Worm (Caenorhabditis elegans) whole organism, mixed stage, embryonic: Measurements from ENCODE around the gene glct-6.

Experiments
- ces-1 ChIP-seq: fragments of 150-350 bp; optimal IDR thresholded peaks from 2 replicates; lab custom pipeline; 2014; ENCODE audit warnings: missing biosample characterization, missing genetic modification reagents, missing genetic modification characterization
- elt-3 ChIP-seq: fragments of 150-350 bp; optimal IDR thresholded peaks from 2 replicates; lab custom pipeline; 2014; ENCODE audit warnings: missing biosample characterization, missing genetic modification characterization
- lin-13 ChIP-seq: fragments of 150-350 bp; optimal IDR thresholded peaks from 2 replicates; lab custom pipeline; 2014; ENCODE audit warnings: missing biosample characterization, missing genetic modification characterization
- lsy-2 ChIP-seq: fragments of 150-350 bp; optimal IDR thresholded peaks from 2 replicates; lab custom pipeline; 2014; ENCODE audit warnings: missing biosample characterization, missing genetic modification characterization
- mep-1 ChIP-seq: fragments of 150-350 bp; optimal IDR thresholded peaks from 2 replicates; lab custom pipeline; 2017; ENCODE audit warnings: missing biosample characterization, missing genetic modification reagents, missing genetic modification characterization, inconsistent platforms
- nhr-2 ChIP-seq: fragments of 150-350 bp; optimal IDR thresholded peaks from 2 replicates; lab custom pipeline; 2014; ENCODE audit warnings: missing biosample characterization, missing genetic modification characterization
- nhr-76 ChIP-seq: sonication (generic microtip); optimal IDR thresholded peaks from 2 replicates; lab custom pipeline; 2017; ENCODE audit warnings: missing biosample characterization, missing genetic modification characterization
- pha-4 ChIP-seq: fragments of 150-350 bp; optimal IDR thresholded peaks from 2 replicates; lab custom pipeline; 2018; ENCODE audit warnings: missing biosample characterization, missing genetic modification reagents, missing genetic modification characterization
- unc-62 ChIP-seq: fragments of 150-350 bp; optimal IDR thresholded peaks from 2 replicates; lab custom pipeline; 2014; ENCODE audit warnings: missing biosample characterization, missing genetic modification reagents, missing genetic modification characterization

DNA sequence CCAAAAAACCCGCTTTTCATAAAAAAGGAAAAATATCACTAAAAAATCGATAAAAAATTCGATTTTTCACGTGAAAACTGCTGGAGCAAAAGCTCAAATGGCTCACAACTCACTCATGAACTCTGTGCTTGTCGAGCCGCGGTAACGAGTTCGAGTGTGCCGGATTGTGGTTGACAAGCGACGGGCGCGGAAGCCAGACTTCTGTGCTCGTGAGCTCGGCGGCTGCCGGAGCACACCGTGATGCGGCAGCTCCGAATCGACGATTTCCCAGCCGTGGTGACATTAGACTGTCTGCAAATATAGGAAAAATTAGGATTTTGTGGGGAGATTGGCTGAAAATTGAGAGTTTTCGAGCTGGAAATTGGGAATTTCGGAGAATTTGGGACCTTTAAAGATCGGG, 28.8 kb downstream of the glct-6 start:
- TF ChIP-seq nhr-76 (no peak), nhr-2 (tag; lab: Kevin White, UChicago) (no peak), lin-13 (tag; lab: Kevin White, UChicago) (no peak), lsy-2 (tag; lab: Kevin White, UChicago) (no peak), unc-62 (GFP tag; lab: Kevin White, UChicago) (no peak), pha-4 (no peak), elt-3 (tag; lab: Kevin White, UChicago) (no peak), mep-1 (tag; lab: Kevin White, UChicago) (no peak), ces-1 (no peak)
